Fruit fly (Drosophila melanogaster) whole organism, embryonic: ENCODE measurements around the gene goe.
A peak's percentile ranks its signal among the peaks of the same experiment; 100 is the strongest.

Experiments
- Abd-B ChIP-seq: fragments of 200-800 bp; sonication (Bioruptor generic); optimal IDR thresholded peaks from 2 replicates; lab custom pipeline; 2018; ENCODE audit warnings: missing biosample characterization, mild to moderate bottlenecking, missing genetic modification characterization, moderate library complexity
- Atf6 ChIP-seq: fragments of 200-800 bp; sonication (Bioruptor generic); IDR thresholded peaks from 2 replicates; pipeline ENCODE4 v1.3.6; 2022; ENCODE audit warnings: missing biosample characterization, missing genetic modification characterization
- CG1024 ChIP-seq: fragments of 200-800 bp; sonication (Bioruptor generic); IDR thresholded peaks from 2 replicates; pipeline ENCODE4 v1.3.6; 2022; ENCODE audit warnings: missing biosample characterization, missing genetic modification characterization
- CG15601 ChIP-seq: fragments of 200-800 bp; sonication (Bioruptor generic); optimal IDR thresholded peaks from 3 replicates; lab custom pipeline; 2019; ENCODE audit warnings: missing biosample characterization, mild to moderate bottlenecking, missing genetic modification characterization, moderate library complexity
- CG17361 ChIP-seq: fragments of 200-800 bp; sonication (Bioruptor generic); IDR thresholded peaks from 3 replicates; pipeline ENCODE4 v1.3.6; 2022; ENCODE audit warnings: missing biosample characterization, missing genetic modification characterization
- CG4328 ChIP-seq: fragments of 200-800 bp; sonication (Bioruptor generic); optimal IDR thresholded peaks from 3 replicates; lab custom pipeline; 2017; ENCODE audit warnings: missing biosample characterization, missing genetic modification reagents, missing genetic modification characterization
- CG6791 ChIP-seq: fragments of 200-800 bp; sonication (Bioruptor generic); IDR thresholded peaks from 3 replicates; pipeline ENCODE4 v1.3.6; 2022; ENCODE audit warnings: missing biosample characterization, missing genetic modification characterization; ENCODE audit not compliant: partially characterized antibody
- CG7271 ChIP-seq: fragments of 200-800 bp; sonication (Bioruptor generic); optimal IDR thresholded peaks from 2 replicates; lab custom pipeline; 2018; ENCODE audit warnings: missing biosample characterization, mild to moderate bottlenecking, missing genetic modification characterization, moderate library complexity
- CG7556 ChIP-seq: fragments of 200-800 bp; sonication (Bioruptor generic); optimal IDR thresholded peaks from 2 replicates; lab custom pipeline; 2017; ENCODE audit warnings: missing biosample characterization, mild to moderate bottlenecking, missing genetic modification characterization
- CG7745 ChIP-seq: fragments of 200-800 bp; sonication (Bioruptor generic); optimal IDR thresholded peaks from 2 replicates; lab custom pipeline; 2018; ENCODE audit warnings: missing biosample characterization, mild to moderate bottlenecking, missing genetic modification characterization, moderate library complexity
- CG7928 ChIP-seq: fragments of 200-800 bp; sonication (Bioruptor generic); optimal IDR thresholded peaks from 2 replicates; lab custom pipeline; 2017; ENCODE audit warnings: missing biosample characterization, mild to moderate bottlenecking, missing genetic modification characterization
- CG9932 ChIP-seq: fragments of 200-800 bp; sonication (Bioruptor generic); IDR thresholded peaks from 2 replicates; pipeline ENCODE4 v1.3.6; 2022; ENCODE audit warnings: missing biosample characterization, missing genetic modification characterization
- CTCF ChIP-seq: fragments of 200-800 bp; sonication (Bioruptor generic); optimal IDR thresholded peaks from 2 replicates; lab custom pipeline; 2017; ENCODE audit warnings: missing biosample characterization, mild to moderate bottlenecking, missing genetic modification characterization, moderate library complexity
- CoRest ChIP-seq: fragments of 200-800 bp; sonication (Bioruptor generic); optimal IDR thresholded peaks from 3 replicates; lab custom pipeline; 2018; ENCODE audit warnings: missing biosample characterization, mild to moderate bottlenecking, missing genetic modification characterization, moderate library complexity
- Dfd ChIP-seq, 2 experiments: fragments of >200 bp; optimal IDR thresholded peaks; 2 replicates each; lab custom pipeline; 2017; ENCODE audit warnings: missing biosample characterization in 2 of 2, missing genetic modification characterization in 2 of 2
- Dip2 ChIP-seq: fragments of 200-800 bp; sonication (Bioruptor generic); IDR thresholded peaks from 2 replicates; pipeline ENCODE4 v1.3.6; 2022; ENCODE audit warnings: missing biosample characterization, missing genetic modification characterization
- Ets97D ChIP-seq: fragments of 200-800 bp; sonication (Bioruptor generic); optimal IDR thresholded peaks from 3 replicates; lab custom pipeline; 2016; ENCODE audit warnings: missing biosample characterization, missing genetic modification characterization
- HmgZ ChIP-seq: fragments of 200-800 bp; sonication (Bioruptor generic); optimal IDR thresholded peaks from 2 replicates; lab custom pipeline; 2018; ENCODE audit warnings: missing biosample characterization, mild to moderate bottlenecking, missing genetic modification characterization
- Hmx ChIP-seq: fragments of 200-800 bp; sonication (Bioruptor generic); optimal IDR thresholded peaks from 2 replicates; lab custom pipeline; 2016; ENCODE audit warnings: missing biosample characterization, missing genetic modification characterization
- Hr78 ChIP-seq, 2 experiments: fragments of 200-800 bp in 1 of 2; fragments of >200 bp in 1 of 2; sonication (Bioruptor generic) in 1 of 2; optimal IDR thresholded peaks; 2 replicates each; lab custom pipeline; 2017 to 2019; ENCODE audit warnings: missing biosample characterization in 2 of 2, missing genetic modification characterization in 2 of 2, mild to moderate bottlenecking in 1 of 2, moderate library complexity in 1 of 2
- MESR4 ChIP-seq: fragments of 200-800 bp; sonication (Bioruptor generic); optimal IDR thresholded peaks from 2 replicates; lab custom pipeline; 2018; ENCODE audit warnings: missing biosample characterization, mild to moderate bottlenecking, missing genetic modification characterization, moderate library complexity
- Pdp1 ChIP-seq, 2 experiments: fragments of 200-800 bp; sonication (Bioruptor generic); optimal IDR thresholded peaks; 3 replicates each; lab custom pipeline; 2016; ENCODE audit warnings: missing biosample characterization in 2 of 2, missing genetic modification characterization in 2 of 2, mild to moderate bottlenecking in 1 of 2, moderate library complexity in 1 of 2
- Sry-δ ChIP-seq: fragments of 200-800 bp; sonication (Bioruptor generic); optimal IDR thresholded peaks from 2 replicates; lab custom pipeline; 2016; ENCODE audit warnings: missing biosample characterization, missing genetic modification characterization
- ato ChIP-seq: fragments of 200-800 bp; sonication (Bioruptor generic); IDR thresholded peaks from 2 replicates; pipeline ENCODE4 v1.3.6; 2022; ENCODE audit warnings: missing biosample characterization, missing genetic modification characterization; ENCODE audit not compliant: partially characterized antibody
- bab2 ChIP-seq: fragments of 200-800 bp; sonication (Bioruptor generic); optimal IDR thresholded peaks from 2 replicates; lab custom pipeline; 2016; ENCODE audit warnings: missing biosample characterization, missing genetic modification characterization
- bbx ChIP-seq: fragments of 200-800 bp; sonication (Bioruptor generic); IDR thresholded peaks from 2 replicates; pipeline ENCODE4 v1.3.6; 2022; ENCODE audit warnings: missing biosample characterization, missing genetic modification characterization; ENCODE audit not compliant: partially characterized antibody
- cad ChIP-seq: fragments of >200 bp; optimal IDR thresholded peaks from 2 replicates; lab custom pipeline; 2017; ENCODE audit warnings: missing biosample characterization, missing genetic modification characterization
- croc ChIP-seq: fragments of 200-800 bp; sonication (Bioruptor generic); conservative IDR thresholded peaks from 3 replicates; pipeline ENCODE4 v1.3.6; 2022; ENCODE audit warnings: missing biosample characterization, missing genetic modification characterization
- en ChIP-seq: fragments of 200-800 bp; sonication (Bioruptor generic); optimal IDR thresholded peaks from 2 replicates; lab custom pipeline; 2016; ENCODE audit warnings: missing biosample characterization, missing genetic modification characterization
- eve ChIP-seq, 2 experiments: fragments of >200 bp; optimal IDR thresholded peaks; 2 replicates each; lab custom pipeline; 2017; ENCODE audit warnings: missing biosample characterization in 2 of 2, missing genetic modification characterization in 2 of 2
- fd102C ChIP-seq: fragments of 200-800 bp; sonication (Bioruptor generic); optimal IDR thresholded peaks from 2 replicates; lab custom pipeline; 2018; ENCODE audit warnings: missing biosample characterization, mild to moderate bottlenecking, missing genetic modification characterization, moderate library complexity
- fd64A ChIP-seq: fragments of 200-800 bp; sonication (Bioruptor generic); optimal IDR thresholded peaks from 3 replicates; lab custom pipeline; 2018; ENCODE audit warnings: missing biosample characterization, mild to moderate bottlenecking, missing genetic modification characterization
- fru ChIP-seq: fragments of >200 bp; optimal IDR thresholded peaks from 2 replicates; lab custom pipeline; 2017
- grn ChIP-seq: fragments of 200-800 bp; sonication (Bioruptor generic); optimal IDR thresholded peaks from 3 replicates; lab custom pipeline; 2017; ENCODE audit warnings: missing biosample characterization, missing genetic modification characterization
- hth ChIP-seq: fragments of >200 bp; optimal IDR thresholded peaks from 2 replicates; lab custom pipeline; 2017; ENCODE audit warnings: inconsistent platforms
- insv ChIP-seq, 2 experiments: fragments of 200-800 bp; sonication (Bioruptor generic); optimal IDR thresholded peaks; 3 replicates each; lab custom pipeline; 2016 to 2018; ENCODE audit warnings: missing biosample characterization in 2 of 2, missing genetic modification characterization in 2 of 2
- klu ChIP-seq: fragments of 200-800 bp; sonication (Bioruptor generic); IDR thresholded peaks from 2 replicates; pipeline ENCODE4 v1.3.6; 2022; ENCODE audit warnings: missing biosample characterization, missing genetic modification characterization
- lov ChIP-seq, 2 experiments: fragments of 200-800 bp in 1 of 2; fragments of >200 bp in 1 of 2; sonication (Bioruptor generic) in 1 of 2; IDR thresholded peaks in 1 of 2; optimal IDR thresholded peaks in 1 of 2; 2 replicates in 1 of 2; 3 replicates in 1 of 2; pipeline versions ENCODE4 v1.3.6 to Lab custom; 2017 to 2022; ENCODE audit warnings: missing biosample characterization in 1 of 2, missing genetic modification characterization in 1 of 2
- nom ChIP-seq: fragments of 200-800 bp; sonication (Bioruptor generic); optimal IDR thresholded peaks from 2 replicates; lab custom pipeline; 2017; ENCODE audit warnings: missing biosample characterization, missing genetic modification characterization, mild to moderate bottlenecking, moderate library complexity, missing genetic modification reagents
- pan ChIP-seq, 4 experiments: fragments of >200 bp in 3 of 4; fragments of 200-800 bp in 1 of 4; sonication (Bioruptor generic) in 1 of 4; optimal IDR thresholded peaks in 3 of 4; IDR thresholded peaks in 1 of 4; 2 replicates each; pipeline versions ENCODE4 v1.3.6 to Lab custom; 2017 to 2022; ENCODE audit warnings: missing biosample characterization in 2 of 4, missing genetic modification characterization in 2 of 4, mixed read lengths in 1 of 4
- pfk ChIP-seq: fragments of 200-800 bp; sonication (Bioruptor generic); optimal IDR thresholded peaks from 2 replicates; lab custom pipeline; 2018; ENCODE audit warnings: missing biosample characterization, mild to moderate bottlenecking, missing genetic modification characterization, moderate library complexity
- phol ChIP-seq: fragments of 200-800 bp; sonication (Bioruptor generic); optimal IDR thresholded peaks from 3 replicates; lab custom pipeline; 2018; ENCODE audit warnings: missing biosample characterization, mild to moderate bottlenecking, missing genetic modification characterization, moderate library complexity
- prd ChIP-seq, 3 experiments: fragments of >200 bp in 2 of 3; fragments of 200-800 bp in 1 of 3; sonication (Bioruptor generic) in 1 of 3; optimal IDR thresholded peaks in 2 of 3; IDR thresholded peaks in 1 of 3; 2 replicates in 2 of 3; 3 replicates in 1 of 3; pipeline versions ENCODE4 v1.3.6 to Lab custom; 2017 to 2022; ENCODE audit warnings: missing biosample characterization in 1 of 3, missing genetic modification characterization in 1 of 3
- sc ChIP-seq, 3 experiments: fragments of >200 bp in 2 of 3; fragments of 200-800 bp in 1 of 3; sonication (Bioruptor generic) in 1 of 3; optimal IDR thresholded peaks; 2 replicates in 2 of 3; 3 replicates in 1 of 3; lab custom pipeline; 2017; ENCODE audit warnings: mild to moderate bottlenecking in 1 of 3, missing biosample characterization in 1 of 3, missing genetic modification characterization in 1 of 3, missing genetic modification reagents in 1 of 3
- seq ChIP-seq: fragments of 200-800 bp; sonication (Bioruptor generic); IDR thresholded peaks from 2 replicates; pipeline ENCODE4 v1.3.6; 2022; ENCODE audit warnings: missing biosample characterization, missing genetic modification characterization
- sima ChIP-seq: fragments of 200-800 bp; sonication (Bioruptor generic); optimal IDR thresholded peaks from 2 replicates; lab custom pipeline; 2016; ENCODE audit warnings: missing biosample characterization, missing genetic modification characterization
- so ChIP-seq: fragments of 200-800 bp; sonication (Bioruptor generic); IDR thresholded peaks from 3 replicates; pipeline ENCODE4 v1.3.6; 2022; ENCODE audit warnings: missing biosample characterization, missing genetic modification characterization
- tin ChIP-seq: fragments of 200-800 bp; sonication (Bioruptor generic); optimal IDR thresholded peaks from 3 replicates; lab custom pipeline; 2016; ENCODE audit warnings: missing biosample characterization, missing genetic modification characterization
- toy ChIP-seq: fragments of 200-800 bp; sonication (Bioruptor generic); IDR thresholded peaks from 2 replicates; pipeline ENCODE4 v1.3.6; 2022; ENCODE audit warnings: missing biosample characterization, missing genetic modification characterization
- zfh1 ChIP-seq: fragments of 200-800 bp; sonication (Bioruptor generic); IDR thresholded peaks from 3 replicates; pipeline ENCODE4 v1.3.6; 2022; ENCODE audit warnings: missing biosample characterization, missing genetic modification characterization

goe gene

DNA sequence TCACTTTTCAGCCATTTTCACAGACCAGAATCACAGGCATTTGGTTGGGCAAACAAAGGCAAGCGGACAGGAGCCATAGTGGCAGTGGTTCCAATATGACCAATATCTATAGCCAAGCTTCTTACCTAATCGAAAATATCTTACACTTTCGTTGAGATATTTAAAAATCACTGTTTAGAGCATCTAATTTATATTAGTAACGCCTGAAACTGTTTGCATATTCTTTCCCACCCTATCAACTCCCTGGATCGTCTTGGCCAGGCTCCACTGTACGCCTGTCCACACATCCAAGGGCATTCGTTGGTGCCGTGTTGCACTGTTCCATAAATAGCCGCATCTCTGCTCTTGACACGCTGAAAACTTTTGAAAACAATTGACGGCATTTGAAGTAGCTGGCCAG, 61.2 kb downstream of the goe start (continued):
- TF ChIP-seq Atf6 (GFP tag; lab: Robert Waterston, UW) (no peak), insv (GFP tag; optimal IDR thresholded peaks at IDR 0.05; lab: Kevin White, UChicago) (no peak), so (0 out of 3 replicates have a peak, but pooled peaks have one; percentile 38), fd102C (GFP tag; lab: Kevin White, UChicago) (no peak), seq (GFP tag; lab: Robert Waterston, UW) (no peak), ato (no peak), fru (lab: Kevin White, UChicago) (no peak), CG6791 (GFP tag; lab: Robert Waterston, UW) (no peak), bab2 (no peak), CG17361 (GFP tag; lab: Robert Waterston, UW) (no peak), zfh1 (peak; percentile 41; the same call in 1 of the 3 replicates), hth (lab: Kevin White, UChicago) (no peak), Dfd (GFP tag; optimal IDR thresholded peaks at IDR 0.05; lab: Kevin White, UChicago) (no peak), en (no peak), pan (optimal IDR thresholded peaks at IDR 0.05; lab: Kevin White, UChicago) (no peak), pan (GFP tag; optimal IDR thresholded peaks at IDR 0.05 in 1 of 2, IDR thresholded peaks at IDR 0.05 in 1 of 2) (peak in 1 of 2 experiments; percentile 21), CG7928 (GFP tag; lab: Kevin White, UChicago) (no peak), phol (tag; lab: Kevin White, UChicago) (peak; percentile 35), nom (GFP tag; lab: Kevin White, UChicago) (no peak), croc (peak; percentile 16; the same call in 1 of the 3 replicates), toy (GFP tag; lab: Robert Waterston, UW) (no peak), Dip2 (GFP tag; lab: Robert Waterston, UW) (no peak), CG1024 (GFP tag; lab: Robert Waterston, UW) (no peak), bbx (GFP tag; lab: Robert Waterston, UW) (no peak), CoRest (tag; lab: Kevin White, UChicago) (no peak), CG7556 (GFP tag; lab: Kevin White, UChicago) (no peak), HmgZ (tag; lab: Kevin White, UChicago) (no peak), Pdp1 (GFP tag; optimal IDR thresholded peaks at IDR 0.05; lab: Kevin White, UChicago) (peak; percentile 11 to 34), eve (GFP tag; optimal IDR thresholded peaks at IDR 0.05; lab: Kevin White, UChicago) (no peak), fd64A (GFP tag; lab: Kevin White, UChicago) (no peak), Hr78 (GFP tag; optimal IDR thresholded peaks at IDR 0.05; lab: Kevin White, UChicago) (no peak), CG15601 (no peak), CG7745 (no peak), lov (optimal IDR thresholded peaks at IDR 0.05; lab: Kevin White, UChicago) (no peak), lov (GFP tag; IDR thresholded peaks at IDR 0.05; lab: Robert Waterston, UW) (no peak), MESR4 (no peak), grn (GFP tag; lab: Kevin White, UChicago) (no peak), Sry-δ (GFP tag; lab: Kevin White, UChicago) (no peak), Ets97D (GFP tag; lab: Kevin White, UChicago) (no peak), prd (optimal IDR thresholded peaks at IDR 0.05; lab: Kevin White, UChicago) (no peak), prd (GFP tag; IDR thresholded peaks at IDR 0.05; lab: Robert Waterston, UW) (peak; percentile 33; the same call in 1 of the 3 replicates), klu (GFP tag; lab: Robert Waterston, UW) (no peak), CG7271 (tag; lab: Kevin White, UChicago) (no peak), pfk (GFP tag; lab: Kevin White, UChicago) (no peak), CG9932 (GFP tag; lab: Robert Waterston, UW) (no peak), Abd-B (GFP tag; lab: Kevin White, UChicago) (no peak), CTCF (no peak), Hmx (GFP tag; lab: Kevin White, UChicago) (no peak), sima (GFP tag; lab: Kevin White, UChicago) (no peak), sc (optimal IDR thresholded peaks at IDR 0.05; lab: Kevin White, UChicago) (no peak), sc (GFP tag; optimal IDR thresholded peaks at IDR 0.05; lab: Kevin White, UChicago) (no peak), CG4328 (no peak), cad (GFP tag; lab: Kevin White, UChicago) (no peak), tin (GFP tag; lab: Kevin White, UChicago) (no peak)
